ENCODE assay signal across 5 worm cellular contexts in genomic region chrV:9175218-9175837, ce11.
TF ChIP-seq lines count a peak whose summit lies in the region.

spas-1 (plus strand) TSS chrV:9175789.

TF ChIP-seq in whole organism, L1 larva, 84 proteins besides CTCF, POLR2A, EP300 and RAD21 (continues in another document):
- TF ChIP-seq ets-5 (GFP tag; IDR thresholded peaks at IDR 0.05; lab: Robert Waterston, UW) (no peak), lin-13 (GFP tag; optimal IDR thresholded peaks at IDR 0.05; lab: Kevin White, UChicago) (peak; percentile 86), ztf-4 (tag; optimal IDR thresholded peaks at IDR 0.05; lab: Kevin White, UChicago) (peak; percentile 76), C16A3.4 (tag; optimal IDR thresholded peaks at IDR 0.05; lab: Kevin White, UChicago) (peak; percentile 91), nhr-76 (tag; optimal IDR thresholded peaks at IDR 0.05; lab: Kevin White, UChicago) (no peak), nhr-84 (tag; optimal IDR thresholded peaks at IDR 0.05; lab: Kevin White, UChicago) (no peak), ceh-90 (tag; optimal IDR thresholded peaks at IDR 0.05; lab: Kevin White, UChicago) (no peak), tbx-2 (tag; optimal IDR thresholded peaks at IDR 0.05; lab: Kevin White, UChicago) (peak; percentile 92), lin-35 (GFP tag; optimal IDR thresholded peaks at IDR 0.05; lab: Kevin White, UChicago) (peak; percentile 98 to 99), pqm-1 (tag; optimal IDR thresholded peaks at IDR 0.05; lab: Kevin White, UChicago) (no peak), unc-62 (GFP tag; optimal IDR thresholded peaks at IDR 0.05; lab: Kevin White, UChicago) (peak; percentile 42), lin-39 (tag; optimal IDR thresholded peaks at IDR 0.05; lab: Kevin White, UChicago) (peak; percentile 94), ztf-11 (tag; optimal IDR thresholded peaks at IDR 0.05; lab: Kevin White, UChicago) (peak in 1 of 2 experiments; percentile 62), vab-15 (tag; optimal IDR thresholded peaks at IDR 0.05; lab: Kevin White, UChicago) (no peak), xbp-1 (tag; optimal IDR thresholded peaks at IDR 0.05; lab: Kevin White, UChicago) (peak; percentile 92), nhr-28 (tag; optimal IDR thresholded peaks at IDR 0.05; lab: Kevin White, UChicago) (no peak), nhr-237 (tag; optimal IDR thresholded peaks at IDR 0.05; lab: Kevin White, UChicago) (no peak), lin-14 (GFP tag; optimal IDR thresholded peaks at IDR 0.05; lab: Kevin White, UChicago) (peak; percentile 92), fkh-8 (tag; optimal IDR thresholded peaks at IDR 0.05; lab: Kevin White, UChicago) (peak; percentile 77)

TF ChIP-seq in whole organism, L3 larva, 47 proteins besides CTCF, POLR2A, EP300 and RAD21 (continues in another document):
- peak; percentile 73 for TF ChIP-seq pqm-1 (tag; optimal IDR thresholded peaks at IDR 0.05; lab: Kevin White, UChicago)
- peak; percentile 85 for TF ChIP-seq nfya-1 (tag; optimal IDR thresholded peaks at IDR 0.05; lab: Kevin White, UChicago; ENCODE audit: insufficient read depth)
- TF ChIP-seq ZK546.5 (tag; optimal IDR thresholded peaks at IDR 0.05; lab: Kevin White, UChicago) = no peak
- peak; percentile 73 for TF ChIP-seq lsy-12 (tag; optimal IDR thresholded peaks at IDR 0.05; lab: Kevin White, UChicago)
- TF ChIP-seq zag-1 (tag; optimal IDR thresholded peaks at IDR 0.05; lab: Kevin White, UChicago) = no peak
- TF ChIP-seq nhr-25 (tag; optimal IDR thresholded peaks at IDR 0.05; lab: Kevin White, UChicago) = peak; percentile 84
- peak; percentile 71 for TF ChIP-seq elt-2 (tag; optimal IDR thresholded peaks at IDR 0.05; lab: Kevin White, UChicago)
- TF ChIP-seq elt-1 (tag; optimal IDR thresholded peaks at IDR 0.05; lab: Kevin White, UChicago) = peak; percentile 37
- TF ChIP-seq nhr-12 (tag; optimal IDR thresholded peaks at IDR 0.05; lab: Kevin White, UChicago) = no peak
- peak; percentile 25 for TF ChIP-seq egl-27 (tag; optimal IDR thresholded peaks at IDR 0.05; lab: Kevin White, UChicago)
- peak; percentile 67 for TF ChIP-seq egl-5 (tag; optimal IDR thresholded peaks at IDR 0.05; lab: Kevin White, UChicago)
- TF ChIP-seq ztf-4 (tag; optimal IDR thresholded peaks at IDR 0.05; lab: Kevin White, UChicago) = no peak
- TF ChIP-seq unc-62 (GFP tag; optimal IDR thresholded peaks at IDR 0.05; lab: Kevin White, UChicago) = peak; percentile 60
- no peak for TF ChIP-seq nhr-67 (tag; optimal IDR thresholded peaks at IDR 0.05; lab: Kevin White, UChicago)
- peak; percentile 76 for TF ChIP-seq tbx-2 (tag; optimal IDR thresholded peaks at IDR 0.05; lab: Kevin White, UChicago)
- peak; percentile 75 for TF ChIP-seq R02D3.7 (tag; optimal IDR thresholded peaks at IDR 0.05; lab: Kevin White, UChicago)
- peak; percentile 71 for TF ChIP-seq jun-1 (tag; optimal IDR thresholded peaks at IDR 0.05; lab: Kevin White, UChicago)
- TF ChIP-seq lin-39 (tag; optimal IDR thresholded peaks at IDR 0.05; lab: Kevin White, UChicago) = peak; percentile 7
- TF ChIP-seq ceh-9 (tag; optimal IDR thresholded peaks at IDR 0.05; lab: Kevin White, UChicago) = no peak

TF ChIP-seq in whole organism, early embryonic, 17 proteins besides CTCF, POLR2A, EP300 and RAD21:
- no peak for TF ChIP-seq tra-4 (tag; optimal IDR thresholded peaks at IDR 0.05; lab: Kevin White, UChicago)
- peak; percentile 35 for TF ChIP-seq ceh-36 (tag; optimal IDR thresholded peaks at IDR 0.05; lab: Kevin White, UChicago)
- peak; percentile 36 for TF ChIP-seq hnd-1 (tag; optimal IDR thresholded peaks at IDR 0.05; lab: Kevin White, UChicago)
- TF ChIP-seq tbx-11 (GFP tag; IDR thresholded peaks at IDR 0.05; lab: Robert Waterston, UW) = peak; percentile 57; the same call in 1 of the 2 replicates
- TF ChIP-seq F13C5.2 (tag; optimal IDR thresholded peaks at IDR 0.05; lab: Kevin White, UChicago) = peak; percentile 84

TF ChIP-seq in whole organism, midembryonic, 9 proteins besides CTCF, POLR2A, EP300 and RAD21:
- peak; percentile 68 for TF ChIP-seq cog-1 (tag; optimal IDR thresholded peaks at IDR 0.05; lab: Kevin White, UChicago)
- TF ChIP-seq tab-1 (GFP tag; IDR thresholded peaks at IDR 0.05; lab: Robert Waterston, UW) = peak; percentile 78
- TF ChIP-seq med-1 (GFP tag; optimal IDR thresholded peaks at IDR 0.05; lab: Kevin White, UChicago; ENCODE audit: insufficient read depth) = peak; percentile 6
- no peak for TF ChIP-seq klf-2 (GFP tag; conservative IDR thresholded peaks at IDR 0.05; lab: Robert Waterston, UW)
- TF ChIP-seq ref-1 (GFP tag; conservative IDR thresholded peaks at IDR 0.05; lab: Robert Waterston, UW) = no peak
- TF ChIP-seq T22C8.4 (GFP tag; IDR thresholded peaks at IDR 0.05; lab: Robert Waterston, UW) = peak; percentile 78
- TF ChIP-seq ztf-23 (GFP tag; IDR thresholded peaks at IDR 0.05; lab: Robert Waterston, UW) = peak; percentile 72; the same call in 1 of the 2 replicates
- no peak for TF ChIP-seq ztf-29 (GFP tag; IDR thresholded peaks at IDR 0.05; lab: Robert Waterston, UW)
- no peak; the same call in 1 of the 2 replicates for TF ChIP-seq flt-1 (GFP tag; IDR thresholded peaks at IDR 0.05; lab: Robert Waterston, UW)

TF ChIP-seq in whole organism, young adult, 124 proteins besides CTCF, POLR2A, EP300 and RAD21 (continues in another document):
- TF ChIP-seq ZK185.1 (tag; optimal IDR thresholded peaks at IDR 0.05; lab: Kevin White, UChicago; ENCODE audit: poor library complexity, severe bottlenecking) = peak; percentile 46
- TF ChIP-seq ceh-100 (GFP tag; IDR thresholded peaks at IDR 0.05; lab: Robert Waterston, UW) = peak; percentile 34; the same call in 1 of the 2 replicates
- no peak; the same call in 1 of the 2 replicates for TF ChIP-seq lir-1 (GFP tag; conservative IDR thresholded peaks at IDR 0.05; lab: Robert Waterston, UW)
- TF ChIP-seq efl-1 (GFP tag; optimal IDR thresholded peaks at IDR 0.05; lab: Kevin White, UChicago) = peak; percentile 79
- peak; percentile 71 for TF ChIP-seq snpc-3.4 (tag; optimal IDR thresholded peaks at IDR 0.05; lab: Kevin White, UChicago)
- TF ChIP-seq egl-18 (GFP tag; IDR thresholded peaks at IDR 0.05; lab: Robert Waterston, UW) = no peak
- TF ChIP-seq egl-44 (GFP tag; IDR thresholded peaks at IDR 0.05; lab: Robert Waterston, UW) = no peak
- TF ChIP-seq F57A8.1 (GFP tag; optimal IDR thresholded peaks at IDR 0.05; lab: Kevin White, UChicago) = no peak
- no peak for TF ChIP-seq F52B5.7 (tag; optimal IDR thresholded peaks at IDR 0.05; lab: Kevin White, UChicago)
- peak; percentile 77 for TF ChIP-seq nhr-80 (tag; optimal IDR thresholded peaks at IDR 0.05; lab: Kevin White, UChicago)
- no peak for TF ChIP-seq sea-2 (GFP tag; IDR thresholded peaks at IDR 0.05; lab: Robert Waterston, UW)
- peak; percentile 29; the same call in 1 of the 2 replicates for TF ChIP-seq hmg-1.2 (GFP tag; IDR thresholded peaks at IDR 0.05; lab: Robert Waterston, UW)
- TF ChIP-seq pha-4 (tag; optimal IDR thresholded peaks at IDR 0.05; lab: Kevin White, UChicago) = peak; percentile 81
- TF ChIP-seq B0261.1 (tag; optimal IDR thresholded peaks at IDR 0.05; lab: Kevin White, UChicago) = no peak
- TF ChIP-seq lin-35 (GFP tag; optimal IDR thresholded peaks at IDR 0.05; lab: Kevin White, UChicago) = peak; percentile 23 to 96 (median 81)
- no peak for TF ChIP-seq hsf-1 (GFP tag; IDR thresholded peaks at IDR 0.05; lab: Robert Waterston, UW)
- no peak for TF ChIP-seq athp-1 (tag; optimal IDR thresholded peaks at IDR 0.05; lab: Kevin White, UChicago)
- TF ChIP-seq nfya-1 (tag; optimal IDR thresholded peaks at IDR 0.05; lab: Kevin White, UChicago; ENCODE audit: borderline replicate concordance, insufficient read depth) = no peak
- TF ChIP-seq F49E8.2 (tag; optimal IDR thresholded peaks at IDR 0.05; lab: Kevin White, UChicago; ENCODE audit: insufficient read depth) = no peak
- peak; percentile 91 for TF ChIP-seq dpl-1 (GFP tag; optimal IDR thresholded peaks at IDR 0.05; lab: Kevin White, UChicago)
- TF ChIP-seq chd-7 (tag; optimal IDR thresholded peaks at IDR 0.05; lab: Kevin White, UChicago) = no peak
- TF ChIP-seq F33H1.4 (GFP tag; IDR thresholded peaks at IDR 0.05; lab: Robert Waterston, UW) = peak; percentile 52
- TF ChIP-seq T26A5.8 (tag; optimal IDR thresholded peaks at IDR 0.05; lab: Kevin White, UChicago) = no peak
- TF ChIP-seq attf-6 (GFP tag; IDR thresholded peaks at IDR 0.05; lab: Robert Waterston, UW) = no peak
- no peak; the same call in 1 of the 2 replicates for TF ChIP-seq D2030.7 (GFP tag; IDR thresholded peaks at IDR 0.05; lab: Robert Waterston, UW)
- no peak for TF ChIP-seq Y79H2A.3 (GFP tag; conservative IDR thresholded peaks at IDR 0.05; lab: Robert Waterston, UW)
- TF ChIP-seq lin-26 (GFP tag; IDR thresholded peaks at IDR 0.05; lab: Robert Waterston, UW) = no peak
- peak; percentile 25 for TF ChIP-seq somi-1 (GFP tag; optimal IDR thresholded peaks at IDR 0.05; lab: Kevin White, UChicago)
- peak; percentile 83; the same call in 1 of the 2 replicates for TF ChIP-seq pbrm-1 (GFP tag; IDR thresholded peaks at IDR 0.05; lab: Robert Waterston, UW)
- TF ChIP-seq repo-1 (tag; optimal IDR thresholded peaks at IDR 0.05; lab: Kevin White, UChicago) = peak; percentile 38
- TF ChIP-seq let-526 (GFP tag; IDR thresholded peaks at IDR 0.05; lab: Robert Waterston, UW) = no peak
- 0 out of 2 replicates have a peak, but pooled peaks have one; percentile 22 for TF ChIP-seq Y53G8AR.9 (GFP tag; conservative IDR thresholded peaks at IDR 0.05; lab: Robert Waterston, UW)
- TF ChIP-seq ztf-22 (GFP tag; optimal IDR thresholded peaks at IDR 0.05; lab: Kevin White, UChicago) = no peak
- TF ChIP-seq B0336.3 (GFP tag; IDR thresholded peaks at IDR 0.05; lab: Robert Waterston, UW) = peak; percentile 67
- TF ChIP-seq tbp1 (GFP tag; optimal IDR thresholded peaks at IDR 0.05; lab: Kevin White, UChicago) = peak; percentile 67
- no peak for TF ChIP-seq F39B2.1 (GFP tag; IDR thresholded peaks at IDR 0.05; lab: Robert Waterston, UW)
- no peak for TF ChIP-seq Y67H2A.10 (GFP tag; conservative IDR thresholded peaks at IDR 0.05; lab: Robert Waterston, UW)
- peak; percentile 85 for TF ChIP-seq rcor-1 (GFP tag; IDR thresholded peaks at IDR 0.05; lab: Robert Waterston, UW)
- peak; percentile 88 for TF ChIP-seq F23B12.7 (tag; optimal IDR thresholded peaks at IDR 0.05; lab: Kevin White, UChicago; ENCODE audit: insufficient read depth)
- no peak for TF ChIP-seq nhr-179 (tag; optimal IDR thresholded peaks at IDR 0.05; lab: Kevin White, UChicago)
- TF ChIP-seq ztf-18 (tag; optimal IDR thresholded peaks at IDR 0.05; lab: Kevin White, UChicago) = peak; percentile 98
- TF ChIP-seq hlh-26 (GFP tag; conservative IDR thresholded peaks at IDR 0.05; lab: Robert Waterston, UW) = no peak
- TF ChIP-seq fkh-3 (tag; optimal IDR thresholded peaks at IDR 0.05; lab: Kevin White, UChicago) = no peak
- no peak for TF ChIP-seq ceh-91 (GFP tag; IDR thresholded peaks at IDR 0.05; lab: Robert Waterston, UW)
- TF ChIP-seq rec-8 (tag; optimal IDR thresholded peaks at IDR 0.05; lab: Kevin White, UChicago) = no peak

Comparison
In these comparisons a context has a peak if more than half of its experiments do, and no peak if none do; other contexts are left out.
1. Of the 8 proteins assayed by ChIP-seq in both whole organism, young adult and whole organism, L1 larva: peak only in whole organism, young adult: none; only in whole organism, L1 larva: ama-1, nhr-90, unc-130 and unc-62; in both: dpl-1, efl-1 and lin-35; in neither: 0; mixed calls (peak in some experiments, not most) for 1.